Worm (Caenorhabditis elegans) whole organism, L3 larva: Measurements from ENCODE around the gene F40F12.9.

Source experiments
- ZK546.5 ChIP-seq: sonication (generic microtip); optimal IDR thresholded peaks from 2 replicates; lab custom pipeline; 2017; ENCODE audit warnings: missing biosample characterization, missing genetic modification characterization
- ama-1 ChIP-seq: fragments of 150-350 bp; optimal IDR thresholded peaks from 2 replicates; lab custom pipeline; 2018
- ceh-28 ChIP-seq: fragments of 150-350 bp; optimal IDR thresholded peaks from 2 replicates; lab custom pipeline; 2014; ENCODE audit warnings: missing biosample characterization, missing genetic modification reagents, missing genetic modification characterization
- ceh-9 ChIP-seq: sonication (generic microtip); optimal IDR thresholded peaks from 2 replicates; lab custom pipeline; 2018; ENCODE audit warnings: missing biosample characterization, missing genetic modification characterization
- egl-27 ChIP-seq: sonication (generic microtip); optimal IDR thresholded peaks from 4 replicates; lab custom pipeline; 2017; ENCODE audit warnings: missing biosample characterization, missing genetic modification reagents, missing genetic modification characterization
- egl-5 ChIP-seq: fragments of 150-350 bp; optimal IDR thresholded peaks from 2 replicates; lab custom pipeline; 2017; ENCODE audit warnings: missing biosample characterization, missing genetic modification reagents, missing genetic modification characterization, inconsistent platforms
- elt-1 ChIP-seq: fragments of 150-350 bp; optimal IDR thresholded peaks from 2 replicates; lab custom pipeline; 2014; ENCODE audit warnings: missing biosample characterization, missing genetic modification characterization
- elt-2 ChIP-seq: sonication (generic microtip); optimal IDR thresholded peaks from 2 replicates; lab custom pipeline; 2016; ENCODE audit warnings: missing genetic modification reagents, mild to moderate bottlenecking, missing genetic modification characterization, missing compliant biosample characterization
- elt-3 ChIP-seq, 3 experiments: fragments of 150-350 bp in 1 of 3; sonication (generic microtip) in 2 of 3; optimal IDR thresholded peaks; 2 replicates in 2 of 3; 4 replicates in 1 of 3; lab custom pipeline; 2014 to 2017; ENCODE audit warnings: missing biosample characterization in 3 of 3, missing genetic modification characterization in 3 of 3
- eor-1 ChIP-seq, 2 experiments: fragments of 150-350 bp; optimal IDR thresholded peaks; 2 replicates each; lab custom pipeline; 2014 to 2018; ENCODE audit warnings: missing biosample characterization in 2 of 2, missing genetic modification characterization in 2 of 2
- fkh-10 ChIP-seq: sonication (generic microtip); optimal IDR thresholded peaks from 2 replicates; lab custom pipeline; 2017; ENCODE audit warnings: missing biosample characterization, missing genetic modification reagents, missing genetic modification characterization
- fkh-2 ChIP-seq: fragments of 150-350 bp; optimal IDR thresholded peaks from 2 replicates; lab custom pipeline; 2014; ENCODE audit warnings: missing biosample characterization, missing genetic modification reagents, missing genetic modification characterization
- fos-1 ChIP-seq: fragments of 150-350 bp; optimal IDR thresholded peaks from 2 replicates; lab custom pipeline; 2014; ENCODE audit warnings: missing biosample characterization, missing genetic modification characterization
- hmg-11 ChIP-seq: sonication (generic microtip); optimal IDR thresholded peaks from 2 replicates; lab custom pipeline; 2016; ENCODE audit warnings: missing genetic modification characterization, missing compliant biosample characterization
- jun-1 ChIP-seq: fragments of 150-350 bp; optimal IDR thresholded peaks from 2 replicates; lab custom pipeline; 2014; ENCODE audit warnings: missing biosample characterization, missing genetic modification reagents, missing genetic modification characterization
- lin-39 ChIP-seq: fragments of 150-350 bp; optimal IDR thresholded peaks from 2 replicates; lab custom pipeline; 2018; ENCODE audit warnings: missing biosample characterization, missing genetic modification reagents, missing genetic modification characterization
- lsy-12 ChIP-seq: sonication (generic microtip); optimal IDR thresholded peaks from 2 replicates; lab custom pipeline; 2016; ENCODE audit warnings: mild to moderate bottlenecking, missing genetic modification characterization, missing compliant biosample characterization
- mdl-1 ChIP-seq: fragments of 150-350 bp; optimal IDR thresholded peaks from 2 replicates; lab custom pipeline; 2014; ENCODE audit warnings: missing biosample characterization, missing genetic modification characterization
- nfya-1 ChIP-seq: sonication (generic microtip); optimal IDR thresholded peaks from 2 replicates; lab custom pipeline; 2017; ENCODE audit warnings: missing genetic modification characterization, mild to moderate bottlenecking, missing compliant biosample characterization, antibody characterized with exemption, moderate library complexity; ENCODE audit not compliant: insufficient read depth
- nhr-11 ChIP-seq: fragments of 150-350 bp; optimal IDR thresholded peaks from 2 replicates; lab custom pipeline; 2014; ENCODE audit warnings: missing biosample characterization, missing genetic modification characterization
- nhr-12 ChIP-seq: fragments of 150-350 bp; optimal IDR thresholded peaks from 2 replicates; lab custom pipeline; 2014; ENCODE audit warnings: missing biosample characterization, missing genetic modification characterization
- nhr-23 ChIP-seq: fragments of 150-350 bp; optimal IDR thresholded peaks from 2 replicates; lab custom pipeline; 2014; ENCODE audit warnings: missing biosample characterization, missing genetic modification reagents, missing genetic modification characterization
- nhr-25 ChIP-seq: sonication (generic microtip); optimal IDR thresholded peaks from 2 replicates; lab custom pipeline; 2017; ENCODE audit warnings: missing biosample characterization, missing genetic modification characterization
- nhr-43 ChIP-seq: sonication (generic microtip); optimal IDR thresholded peaks from 2 replicates; lab custom pipeline; 2016; ENCODE audit warnings: mild to moderate bottlenecking, missing genetic modification characterization, missing compliant biosample characterization; ENCODE audit not compliant: poor library complexity, severe bottlenecking
- nhr-67 ChIP-seq: fragments of 150-350 bp; optimal IDR thresholded peaks from 2 replicates; lab custom pipeline; 2014; ENCODE audit warnings: missing biosample characterization, missing genetic modification characterization
- nhr-76 ChIP-seq: fragments of 150-350 bp; sonication (generic microtip); optimal IDR thresholded peaks from 5 replicates; lab custom pipeline; 2014; ENCODE audit warnings: missing biosample characterization, missing genetic modification characterization
- nhr-77 ChIP-seq: fragments of 150-350 bp; optimal IDR thresholded peaks from 2 replicates; lab custom pipeline; 2014; ENCODE audit warnings: missing biosample characterization, missing genetic modification characterization
- pha-4 ChIP-seq: fragments of 150-350 bp; optimal IDR thresholded peaks from 2 replicates; lab custom pipeline; 2014; ENCODE audit warnings: missing biosample characterization, missing genetic modification reagents, missing genetic modification characterization
- pqm-1 ChIP-seq: fragments of 150-350 bp; optimal IDR thresholded peaks from 2 replicates; lab custom pipeline; 2017; ENCODE audit warnings: missing biosample characterization, missing genetic modification characterization, inconsistent platforms
- sea-2 ChIP-seq: fragments of 150-350 bp; sonication (generic microtip); optimal IDR thresholded peaks from 4 replicates; lab custom pipeline; 2014; ENCODE audit warnings: missing biosample characterization, missing genetic modification reagents, missing genetic modification characterization
- skn-1 ChIP-seq: fragments of 150-350 bp; optimal IDR thresholded peaks from 2 replicates; lab custom pipeline; 2014; ENCODE audit warnings: missing biosample characterization, missing genetic modification characterization
- unc-39 ChIP-seq: sonication (generic microtip); optimal IDR thresholded peaks from 4 replicates; lab custom pipeline; 2017; ENCODE audit warnings: missing biosample characterization, missing genetic modification characterization
- zag-1 ChIP-seq: fragments of 150-350 bp; optimal IDR thresholded peaks from 2 replicates; lab custom pipeline; 2014; ENCODE audit warnings: missing biosample characterization, missing genetic modification characterization
- ztf-4 ChIP-seq: fragments of 150-350 bp; optimal IDR thresholded peaks from 2 replicates; lab custom pipeline; 2014; ENCODE audit warnings: missing biosample characterization, missing genetic modification characterization

F40F12.9 gene

ce11 chrIII:9871032-9871431 lies 40.1 kb upstream of the F40F12.9 start, which contains the start of gene ZK757.1:
ZK757.1 (minus strand) TSS chrIII:9871132.
- no peak for TF ChIP-seq jun-1 (tag; lab: Kevin White, UChicago)
- no peak for TF ChIP-seq nhr-25 (tag; lab: Kevin White, UChicago)
- no peak for TF ChIP-seq elt-2 (tag; lab: Kevin White, UChicago)
- no peak for TF ChIP-seq ZK546.5 (tag; lab: Kevin White, UChicago)
- no peak for TF ChIP-seq mdl-1 (tag; lab: Kevin White, UChicago)
- TF ChIP-seq fos-1 (tag; lab: Kevin White, UChicago): no peak
- TF ChIP-seq pqm-1 (tag; lab: Kevin White, UChicago): no peak
- TF ChIP-seq ceh-28: no peak
- TF ChIP-seq nhr-76 (tag; lab: Kevin White, UChicago): no peak
- no peak for TF ChIP-seq nhr-11 (tag; lab: Kevin White, UChicago)
- TF ChIP-seq nhr-12 (tag; lab: Kevin White, UChicago): no peak
- TF ChIP-seq hmg-11 (tag; lab: Kevin White, UChicago): no peak
- no peak for TF ChIP-seq ceh-9 (tag; lab: Kevin White, UChicago)
- TF ChIP-seq lin-39 (tag; lab: Kevin White, UChicago): no peak
- no peak for TF ChIP-seq fkh-2
- TF ChIP-seq nfya-1 (tag; lab: Kevin White, UChicago): no peak
- TF ChIP-seq, all 47 proteins: peak for 0

- no peak for TF ChIP-seq fkh-10
- TF ChIP-seq sea-2: no peak
- TF ChIP-seq nfya-1 (tag; lab: Kevin White, UChicago): peak; percentile 85
Measured at ce11 chrIII:9874515-9874914, 36.6 kb upstream of the F40F12.9 start.

- TF ChIP-seq nhr-77 (tag; lab: Kevin White, UChicago): no peak
- no peak for TF ChIP-seq elt-3 (tag; optimal IDR thresholded peaks at IDR 0.05; lab: Kevin White, UChicago)
- TF ChIP-seq nhr-76 (tag; lab: Kevin White, UChicago): no peak
- no peak for TF ChIP-seq skn-1 (tag; lab: Kevin White, UChicago)
- no peak for TF ChIP-seq elt-1 (tag; lab: Kevin White, UChicago)
- TF ChIP-seq egl-27 (tag; lab: Kevin White, UChicago): no peak
- no peak for TF ChIP-seq nhr-67
- no peak for TF ChIP-seq nfya-1 (tag; lab: Kevin White, UChicago)
- no peak for TF ChIP-seq ceh-9 (tag; lab: Kevin White, UChicago)
- TF ChIP-seq ztf-4 (tag; lab: Kevin White, UChicago): no peak
Measured at ce11 chrIII:9876951-9877350, 34.2 kb upstream of the F40F12.9 start, which contains the start of gene ZK757.10. ZK757.10 (plus strand) TSS chrIII:9877251.

ce11 chrIII:9878828-9879227 lies 32.3 kb upstream of the F40F12.9 start, which contains the start of gene ZK757.2:
ZK757.2 (minus strand) TSS chrIII:9878928.
- TF ChIP-seq pqm-1 (tag; lab: Kevin White, UChicago) (no peak), lsy-12 (tag; lab: Kevin White, UChicago) (no peak), zag-1 (tag; lab: Kevin White, UChicago) (no peak), mdl-1 (tag; lab: Kevin White, UChicago) (no peak), nhr-43 (no peak), ama-1 (lab: Kevin White, UChicago) (no peak), eor-1 (tag; optimal IDR thresholded peaks at IDR 0.05; lab: Kevin White, UChicago) (no peak), pha-4 (tag; lab: Kevin White, UChicago) (no peak), ceh-28 (no peak), unc-39 (tag; lab: Kevin White, UChicago) (no peak), nhr-23 (no peak), nhr-12 (tag; lab: Kevin White, UChicago) (no peak)

ce11 chrIII:9885609-9886008 lies 25.5 kb upstream of the F40F12.9 start:
- TF ChIP-seq nhr-23 (no peak), egl-5 (tag; lab: Kevin White, UChicago) (peak; percentile 32)
